Worm (Caenorhabditis elegans) whole organism, late embryonic: ENCODE results near the gene alh-2.

Experiments used
- C38D4.7 ChIP-seq: fragments of 200-800 bp; sonication (Bioruptor generic); optimal IDR thresholded peaks from 2 replicates; lab custom pipeline; 2018; ENCODE audit warnings: mild to moderate bottlenecking, missing genetic modification characterization, moderate library complexity, missing compliant biosample characterization
- K02D7.2 ChIP-seq: sonication (generic microtip); optimal IDR thresholded peaks from 2 replicates; lab custom pipeline; 2017; ENCODE audit warnings: mild to moderate bottlenecking, missing genetic modification characterization, missing compliant biosample characterization
- Y22D7AL.16 ChIP-seq: sonication (generic microtip); optimal IDR thresholded peaks from 2 replicates; lab custom pipeline; 2016; ENCODE audit warnings: missing genetic modification characterization, missing compliant biosample characterization
- gmeb-2 ChIP-seq: sonication (generic microtip); optimal IDR thresholded peaks from 2 replicates; lab custom pipeline; 2016; ENCODE audit warnings: missing genetic modification characterization, inconsistent platforms, missing compliant biosample characterization
- lim-6 ChIP-seq: sonication (generic microtip); optimal IDR thresholded peaks from 2 replicates; lab custom pipeline; 2016; ENCODE audit warnings: missing genetic modification characterization, missing compliant biosample characterization
- lin-11 ChIP-seq: fragments of 200-800 bp; sonication (Bioruptor generic); optimal IDR thresholded peaks from 2 replicates; lab custom pipeline; 2018; ENCODE audit warnings: mild to moderate bottlenecking, missing genetic modification characterization, missing compliant biosample characterization
- nhr-11 ChIP-seq: fragments of 150-350 bp; optimal IDR thresholded peaks from 2 replicates; lab custom pipeline; 2014; ENCODE audit warnings: missing biosample characterization, missing genetic modification characterization
- pha-4 ChIP-seq: fragments of 150-350 bp; optimal IDR thresholded peaks from 2 replicates; lab custom pipeline; 2018; ENCODE audit warnings: missing biosample characterization, missing genetic modification reagents, missing genetic modification characterization
- pqm-1 ChIP-seq: sonication (generic microtip); optimal IDR thresholded peaks from 2 replicates; lab custom pipeline; 2016; ENCODE audit warnings: missing genetic modification characterization, missing compliant biosample characterization
- syd-9 ChIP-seq: sonication (generic microtip); optimal IDR thresholded peaks from 2 replicates; lab custom pipeline; 2016; ENCODE audit warnings: mild to moderate bottlenecking, missing genetic modification characterization, moderate library complexity, missing compliant biosample characterization
- unc-55 ChIP-seq: sonication (generic microtip); optimal IDR thresholded peaks from 2 replicates; lab custom pipeline; 2017; ENCODE audit warnings: missing biosample characterization, missing genetic modification reagents, missing genetic modification characterization

- no peak for TF ChIP-seq lim-6 (tag; lab: Kevin White, UChicago)
- TF ChIP-seq Y22D7AL.16 (tag; lab: Kevin White, UChicago), result no peak
- no peak for TF ChIP-seq C38D4.7 (GFP tag; lab: Kevin White, UChicago)
- TF ChIP-seq unc-55 (GFP tag; lab: Kevin White, UChicago), result no peak
- TF ChIP-seq syd-9 (tag; lab: Kevin White, UChicago), result no peak
- no peak for TF ChIP-seq gmeb-2 (tag; lab: Kevin White, UChicago)
- TF ChIP-seq lin-11 (tag; lab: Kevin White, UChicago), result no peak
- no peak for TF ChIP-seq pha-4 (tag; lab: Kevin White, UChicago)
- TF ChIP-seq pqm-1 (tag; lab: Kevin White, UChicago), result no peak
- TF ChIP-seq nhr-11, result no peak
- no peak for TF ChIP-seq K02D7.2 (tag; lab: Kevin White, UChicago)
Observed at ce11 chrV:1666904-1667303, 22.9 kb downstream of the alh-2 start, which contains the start of gene K04F1.8.
